Fruit fly (Drosophila melanogaster): Measurements from ENCODE around the gene CG15571.

DNA sequence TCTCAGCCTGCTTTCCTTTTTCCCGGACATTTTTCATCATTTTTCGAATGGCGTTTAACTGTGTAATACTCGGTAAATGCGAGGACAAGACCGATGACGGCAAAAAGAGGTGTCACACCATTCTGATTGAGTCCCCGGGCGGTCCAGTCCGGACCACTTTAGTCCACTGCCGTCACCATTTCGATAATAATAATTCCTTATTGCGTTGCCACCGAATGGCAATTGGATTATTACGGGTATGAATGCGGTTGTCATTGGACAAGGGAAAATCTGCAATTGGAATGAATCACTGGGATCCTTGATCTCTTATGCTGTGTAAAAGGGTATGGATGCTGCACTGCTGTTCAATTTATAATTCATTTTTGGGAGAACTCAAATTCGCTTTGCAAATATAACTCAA is 38.4 kb downstream of the CG15571 start:
- no peak for TF ChIP-seq CG12768 (GFP tag; optimal IDR thresholded peaks at IDR 0.05)
- TF ChIP-seq Hr96 (GFP tag; optimal IDR thresholded peaks at IDR 0.05) = no peak
- no peak for TF ChIP-seq CG1620 (GFP tag; optimal IDR thresholded peaks at IDR 0.05)
- TF ChIP-seq CG14711 (tag; optimal IDR thresholded peaks at IDR 0.05) = no peak
- no peak for TF ChIP-seq ovo (GFP tag; optimal IDR thresholded peaks at IDR 0.05)
- TF ChIP-seq Clk (GFP tag; optimal IDR thresholded peaks at IDR 0.05) = no peak
- TF ChIP-seq CG7101 (tag; optimal IDR thresholded peaks at IDR 0.05) = no peak
- no peak for TF ChIP-seq CG7045 (GFP tag; optimal IDR thresholded peaks at IDR 0.05)
- no peak for TF ChIP-seq CG11617 (GFP tag; optimal IDR thresholded peaks at IDR 0.05)
- TF ChIP-seq toe (GFP tag; optimal IDR thresholded peaks at IDR 0.05) = no peak
- TF ChIP-seq Mnt (GFP tag; optimal IDR thresholded peaks at IDR 0.05) = no peak
- TF ChIP-seq cic (GFP tag; optimal IDR thresholded peaks at IDR 0.05) = no peak
- no peak for TF ChIP-seq CG33017 (tag; optimal IDR thresholded peaks at IDR 0.05)
